Worm (Caenorhabditis elegans) whole organism, early embryonic: ENCODE measurements around the gene cpr-9.

Source experiments
- F13C5.2 ChIP-seq: sonication (generic microtip); optimal IDR thresholded peaks from 2 replicates; lab custom pipeline; 2017; ENCODE audit warnings: mild to moderate bottlenecking, missing genetic modification characterization, inconsistent platforms, missing compliant biosample characterization
- ama-1 ChIP-seq: fragments of 150-350 bp; optimal IDR thresholded peaks from 2 replicates; lab custom pipeline; 2014
- ets-7 ChIP-seq: sonication (generic microtip); optimal IDR thresholded peaks from 2 replicates; lab custom pipeline; 2016; ENCODE audit warnings: missing genotype, missing genetic modification characterization, missing compliant biosample characterization
- pes-1 ChIP-seq: fragments of 200-800 bp; sonication (Bioruptor generic); IDR thresholded peaks from 2 replicates; pipeline ENCODE4 v1.3.6; 2022; ENCODE audit warnings: missing genetic modification reagents, missing genetic modification characterization, missing compliant biosample characterization

DNA sequence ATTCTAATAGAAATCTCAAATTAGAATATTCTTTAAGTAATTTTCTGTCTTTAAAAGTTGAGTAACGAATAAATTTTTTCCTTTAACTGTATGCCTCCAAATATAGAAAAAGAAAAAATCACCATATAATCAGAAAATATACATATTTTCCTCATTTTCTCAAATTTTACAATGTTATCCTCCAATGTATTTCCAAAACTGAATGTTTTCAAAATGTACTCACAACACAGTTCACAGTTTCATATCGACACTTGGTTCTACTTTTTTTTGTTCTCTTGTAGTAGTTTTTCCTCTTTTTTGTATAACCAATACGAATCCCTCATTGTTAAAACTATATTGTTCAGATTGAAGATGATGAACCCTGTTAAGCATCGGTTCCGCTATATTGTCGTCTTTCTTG, 50.7 kb downstream of the cpr-9 start, which contains the start of gene F10C2.7:
- no peak for TF ChIP-seq F13C5.2 (tag; lab: Kevin White, UChicago)
- TF ChIP-seq ama-1 (lab: Kevin White, UChicago), result no peak
- TF ChIP-seq pes-1 (GFP tag; lab: Robert Waterston, UW), result no peak
- TF ChIP-seq ets-7 (tag; lab: Kevin White, UChicago), result no peak
